Fruit fly (Drosophila melanogaster): ENCODE measurements around the gene CG8840.

dm6 chr2L:3436347-3436746 lies 26.0 kb downstream of the CG8840 start:
- TF ChIP-seq CTCF (optimal IDR thresholded peaks at IDR 0.05) = no peak
- TF ChIP-seq CG8478 (optimal IDR thresholded peaks at IDR 0.05) = no peak

Data from S2 (cell line).